Worm (Caenorhabditis elegans) whole organism, L2 larva: Measurements from ENCODE around the gene acr-16.

Experiments used
- C34F6.9 ChIP-seq: fragments of 150-350 bp; optimal IDR thresholded peaks from 2 replicates; lab custom pipeline; 2014; ENCODE audit warnings: missing biosample characterization, missing genetic modification characterization
- F13H6.1 ChIP-seq: sonication (generic microtip); optimal IDR thresholded peaks from 2 replicates; lab custom pipeline; 2016; ENCODE audit warnings: missing genetic modification characterization, missing compliant biosample characterization
- R02D3.7 ChIP-seq: fragments of 150-350 bp; optimal IDR thresholded peaks from 2 replicates; lab custom pipeline; 2014; ENCODE audit warnings: missing biosample characterization, missing genetic modification characterization
- Y55F3AM.14 ChIP-seq: fragments of 200-800 bp; sonication (Bioruptor generic); optimal IDR thresholded peaks from 2 replicates; lab custom pipeline; 2018; ENCODE audit warnings: mild to moderate bottlenecking, missing genetic modification characterization, missing compliant biosample characterization
- ZK546.5 ChIP-seq: sonication (generic microtip); optimal IDR thresholded peaks from 2 replicates; lab custom pipeline; 2017; ENCODE audit warnings: missing biosample characterization, missing genetic modification characterization
- alr-1 ChIP-seq: fragments of 150-350 bp; optimal IDR thresholded peaks from 2 replicates; lab custom pipeline; 2014; ENCODE audit warnings: missing biosample characterization, missing genetic modification characterization
- aly-2 ChIP-seq: fragments of 150-350 bp; optimal IDR thresholded peaks from 2 replicates; lab custom pipeline; 2014; ENCODE audit warnings: missing biosample characterization, missing genetic modification characterization
- ama-1 ChIP-seq: fragments of 150-350 bp; optimal IDR thresholded peaks from 2 replicates; lab custom pipeline; 2018; ENCODE audit warnings: inconsistent platforms
- blmp-1 ChIP-seq: sonication (generic microtip); optimal IDR thresholded peaks from 2 replicates; lab custom pipeline; 2017; ENCODE audit warnings: missing genetic modification characterization, mild to moderate bottlenecking, missing compliant biosample characterization, antibody characterized with exemption, moderate library complexity; ENCODE audit not compliant: insufficient read depth
- ceh-16 ChIP-seq: fragments of 150-350 bp; optimal IDR thresholded peaks from 2 replicates; lab custom pipeline; 2014; ENCODE audit warnings: missing biosample characterization, missing genetic modification characterization
- ceh-82 ChIP-seq: fragments of 150-350 bp; optimal IDR thresholded peaks from 2 replicates; lab custom pipeline; 2014; ENCODE audit warnings: missing biosample characterization, missing genetic modification characterization
- crh-2 ChIP-seq: sonication (generic microtip); optimal IDR thresholded peaks from 2 replicates; lab custom pipeline; 2017; ENCODE audit warnings: missing biosample characterization, missing genetic modification characterization
- dmd-4 ChIP-seq: sonication (generic microtip); optimal IDR thresholded peaks from 2 replicates; lab custom pipeline; 2017; ENCODE audit warnings: missing biosample characterization, missing genetic modification characterization
- egl-27 ChIP-seq: sonication (generic microtip); optimal IDR thresholded peaks from 3 replicates; lab custom pipeline; 2017; ENCODE audit warnings: missing biosample characterization, missing genetic modification reagents, missing genetic modification characterization
- elt-1 ChIP-seq: fragments of 150-350 bp; optimal IDR thresholded peaks from 2 replicates; lab custom pipeline; 2014; ENCODE audit warnings: missing biosample characterization, missing genetic modification characterization
- elt-3 ChIP-seq: sonication (generic microtip); optimal IDR thresholded peaks from 2 replicates; lab custom pipeline; 2017; ENCODE audit warnings: missing biosample characterization, missing genetic modification characterization
- fos-1 ChIP-seq: fragments of 150-350 bp; optimal IDR thresholded peaks from 2 replicates; lab custom pipeline; 2014; ENCODE audit warnings: missing biosample characterization, missing genetic modification characterization
- gmeb-1 ChIP-seq: fragments of 150-350 bp; optimal IDR thresholded peaks from 2 replicates; lab custom pipeline; 2014; ENCODE audit warnings: missing biosample characterization, missing genetic modification characterization
- lin-11 ChIP-seq: fragments of 150-350 bp; sonication (generic microtip); optimal IDR thresholded peaks from 2 replicates; lab custom pipeline; 2014; ENCODE audit warnings: missing biosample characterization, missing genetic modification characterization, inconsistent platforms, mixed read lengths
- lin-13 ChIP-seq: fragments of 150-350 bp; optimal IDR thresholded peaks from 2 replicates; lab custom pipeline; 2014; ENCODE audit warnings: missing biosample characterization, missing genetic modification reagents, missing genetic modification characterization
- lin-39 ChIP-seq: fragments of 150-350 bp; optimal IDR thresholded peaks from 2 replicates; lab custom pipeline; 2014; ENCODE audit warnings: missing biosample characterization, missing genetic modification reagents, missing genetic modification characterization
- lsy-2 ChIP-seq, 2 experiments: fragments of 150-350 bp in 1 of 2; sonication (generic microtip) in 1 of 2; optimal IDR thresholded peaks; 2 replicates each; lab custom pipeline; 2014 to 2017; ENCODE audit warnings: missing biosample characterization in 2 of 2, missing genetic modification characterization in 2 of 2
- mab-5 ChIP-seq: fragments of 150-350 bp; optimal IDR thresholded peaks from 2 replicates; lab custom pipeline; 2014; ENCODE audit warnings: missing biosample characterization, missing genetic modification characterization
- mbf-1 ChIP-seq: sonication (generic microtip); optimal IDR thresholded peaks from 2 replicates; lab custom pipeline; 2017; ENCODE audit warnings: missing biosample characterization, missing genetic modification characterization
- mdl-1 ChIP-seq, 2 experiments: fragments of 150-350 bp in 1 of 2; sonication (generic microtip) in 1 of 2; optimal IDR thresholded peaks; 2 replicates each; lab custom pipeline; 2017; ENCODE audit warnings: missing biosample characterization in 2 of 2, missing genetic modification characterization in 2 of 2
- nhr-10 ChIP-seq: sonication (generic microtip); optimal IDR thresholded peaks from 2 replicates; lab custom pipeline; 2017; ENCODE audit warnings: missing biosample characterization, missing genetic modification characterization
- nhr-11 ChIP-seq: fragments of 150-350 bp; optimal IDR thresholded peaks from 2 replicates; lab custom pipeline; 2014; ENCODE audit warnings: missing biosample characterization, missing genetic modification characterization
- nhr-12 ChIP-seq: fragments of 150-350 bp; optimal IDR thresholded peaks from 2 replicates; lab custom pipeline; 2014; ENCODE audit warnings: missing biosample characterization, missing genetic modification characterization
- nhr-129 ChIP-seq: fragments of 150-350 bp; optimal IDR thresholded peaks from 2 replicates; lab custom pipeline; 2014; ENCODE audit warnings: missing biosample characterization, missing genetic modification characterization
- nhr-21 ChIP-seq: fragments of 150-350 bp; optimal IDR thresholded peaks from 2 replicates; lab custom pipeline; 2014; ENCODE audit warnings: missing biosample characterization, missing genetic modification characterization
- nhr-23 ChIP-seq: fragments of 150-350 bp; optimal IDR thresholded peaks from 2 replicates; lab custom pipeline; 2014; ENCODE audit warnings: missing biosample characterization, missing genetic modification reagents, missing genetic modification characterization
- nhr-237 ChIP-seq: fragments of 150-350 bp; optimal IDR thresholded peaks from 2 replicates; lab custom pipeline; 2014; ENCODE audit warnings: missing biosample characterization, missing genetic modification characterization
- nhr-25 ChIP-seq: fragments of 150-350 bp; sonication (generic microtip); optimal IDR thresholded peaks from 3 replicates; lab custom pipeline; 2014; ENCODE audit warnings: missing biosample characterization, missing genetic modification characterization
- nhr-6 ChIP-seq: fragments of 150-350 bp; optimal IDR thresholded peaks from 2 replicates; lab custom pipeline; 2014; ENCODE audit warnings: missing biosample characterization, missing genetic modification characterization
- nhr-77 ChIP-seq: fragments of 150-350 bp; optimal IDR thresholded peaks from 2 replicates; lab custom pipeline; 2014; ENCODE audit warnings: missing biosample characterization, missing genetic modification characterization
- peb-1 ChIP-seq: fragments of 150-350 bp; optimal IDR thresholded peaks from 2 replicates; lab custom pipeline; 2014; ENCODE audit warnings: missing biosample characterization, missing genetic modification characterization
- sem-4 ChIP-seq: fragments of 150-350 bp; optimal IDR thresholded peaks from 2 replicates; lab custom pipeline; 2014; ENCODE audit warnings: missing biosample characterization, missing genetic modification reagents, missing genetic modification characterization
- skn-1 ChIP-seq: sonication (generic microtip); optimal IDR thresholded peaks from 2 replicates; lab custom pipeline; 2017; ENCODE audit warnings: missing biosample characterization, missing genetic modification characterization
- sma-3 ChIP-seq: sonication (generic microtip); optimal IDR thresholded peaks from 2 replicates; lab custom pipeline; 2016; ENCODE audit warnings: missing genetic modification reagents, missing genetic modification characterization, missing compliant biosample characterization
- sma-9 ChIP-seq, 2 experiments: fragments of 150-350 bp in 1 of 2; sonication (generic microtip) in 1 of 2; optimal IDR thresholded peaks; 2 replicates each; lab custom pipeline; 2014 to 2016; ENCODE audit warnings: missing genetic modification characterization in 2 of 2, mild to moderate bottlenecking in 1 of 2, missing biosample characterization in 1 of 2, missing compliant biosample characterization in 1 of 2, missing genetic modification reagents in 1 of 2, moderate library complexity in 1 of 2
- snpc-4 ChIP-seq: fragments of 150-350 bp; optimal IDR thresholded peaks from 2 replicates; lab custom pipeline; 2014; ENCODE audit warnings: missing biosample characterization, missing genetic modification characterization
- unc-39 ChIP-seq: fragments of 150-350 bp; optimal IDR thresholded peaks from 2 replicates; lab custom pipeline; 2014; ENCODE audit warnings: missing biosample characterization, missing genetic modification characterization
- unc-55 ChIP-seq: fragments of 150-350 bp; sonication (generic microtip); optimal IDR thresholded peaks from 3 replicates; lab custom pipeline; 2014; ENCODE audit warnings: missing biosample characterization, missing genetic modification reagents, missing genetic modification characterization
- unc-62 ChIP-seq: fragments of 150-350 bp; optimal IDR thresholded peaks from 2 replicates; lab custom pipeline; 2014; ENCODE audit warnings: missing biosample characterization, missing genetic modification reagents, missing genetic modification characterization
- zag-1 ChIP-seq: fragments of 150-350 bp; optimal IDR thresholded peaks from 2 replicates; lab custom pipeline; 2014; ENCODE audit warnings: missing biosample characterization, missing genetic modification characterization
- ztf-1 ChIP-seq: fragments of 200-800 bp; sonication (Bioruptor generic); conservative IDR thresholded peaks from 2 replicates; pipeline ENCODE4 v1.3.6; 2022; ENCODE audit warnings: missing genetic modification characterization, missing compliant biosample characterization
- ztf-11 ChIP-seq: sonication (generic microtip); optimal IDR thresholded peaks from 2 replicates; lab custom pipeline; 2017; ENCODE audit warnings: missing biosample characterization, missing genetic modification characterization
- ztf-4 ChIP-seq: fragments of 150-350 bp; optimal IDR thresholded peaks from 2 replicates; lab custom pipeline; 2014; ENCODE audit warnings: missing biosample characterization, missing genetic modification characterization

acr-16 gene

ce11 chrV:8606099-8606696, 45.2 kb downstream of the acr-16 start, which contains the start of gene vps-60:
vps-60 (minus strand) TSS chrV:8606128.
- TF ChIP-seq nhr-77 (no peak), fos-1 (tag; lab: Kevin White, UChicago) (peak; percentile 100), Y55F3AM.14 (peak; percentile 75), nhr-129 (peak; percentile 92), dmd-4 (tag; lab: Kevin White, UChicago) (no peak), unc-62 (peak; percentile 51), lin-11 (tag; lab: Kevin White, UChicago) (peak; percentile 91), peb-1 (no peak), ztf-11 (tag; lab: Kevin White, UChicago) (no peak), unc-39 (no peak), nhr-237 (tag; lab: Kevin White, UChicago) (no peak), ztf-1 (GFP tag; lab: Robert Waterston, UW) (no peak), skn-1 (tag; lab: Kevin White, UChicago) (peak; percentile 14), sem-4 (peak; percentile 90), lin-13 (GFP tag; lab: Kevin White, UChicago) (peak; percentile 94), sma-3 (peak; percentile 94), F13H6.1 (tag; lab: Kevin White, UChicago) (peak; percentile 90), mbf-1 (tag; lab: Kevin White, UChicago) (no peak), nhr-6 (peak; percentile 76), elt-1 (no peak), blmp-1 (tag; lab: Kevin White, UChicago) (peak; percentile 91), snpc-4 (tag; lab: Kevin White, UChicago) (peak; percentile 86), lin-39 (tag; lab: Kevin White, UChicago) (no peak), ztf-4 (tag; lab: Kevin White, UChicago) (peak; percentile 90), nhr-25 (tag; lab: Kevin White, UChicago) (peak; percentile 84), nhr-12 (tag; lab: Kevin White, UChicago) (no peak), R02D3.7 (tag; lab: Kevin White, UChicago) (no peak), ZK546.5 (tag; lab: Kevin White, UChicago) (peak; percentile 27), mab-5 (tag; lab: Kevin White, UChicago) (peak; percentile 85), alr-1 (tag; lab: Kevin White, UChicago) (no peak), unc-55 (GFP tag; lab: Kevin White, UChicago) (peak; percentile 99), egl-27 (tag; lab: Kevin White, UChicago) (peak; percentile 71), lsy-2 (tag; optimal IDR thresholded peaks at IDR 0.05; lab: Kevin White, UChicago) (peak; percentile 74 to 93), C34F6.9 (tag; lab: Kevin White, UChicago) (peak; percentile 98), ama-1 (lab: Kevin White, UChicago) (peak; percentile 64), elt-3 (tag; lab: Kevin White, UChicago) (no peak), ceh-82 (tag; lab: Kevin White, UChicago) (no peak), mdl-1 (tag; optimal IDR thresholded peaks at IDR 0.05; lab: Kevin White, UChicago) (peak; percentile 29 to 72), nhr-23 (no peak), crh-2 (peak; percentile 98), gmeb-1 (tag; lab: Kevin White, UChicago) (peak; percentile 84), nhr-11 (tag; lab: Kevin White, UChicago) (no peak), zag-1 (tag; lab: Kevin White, UChicago) (peak; percentile 84), aly-2 (tag; lab: Kevin White, UChicago) (no peak), nhr-21 (peak; percentile 87), ceh-16 (tag; lab: Kevin White, UChicago) (peak; percentile 30), sma-9 (GFP tag; optimal IDR thresholded peaks at IDR 0.05; lab: Kevin White, UChicago) (peak; percentile 94), sma-9 (tag; optimal IDR thresholded peaks at IDR 0.05; lab: Kevin White, UChicago) (no peak), nhr-10 (tag; lab: Kevin White, UChicago) (peak; percentile 20)
